Fruit fly (Drosophila melanogaster) whole organism, embryonic: ENCODE data around the gene Irc.
A peak's percentile ranks its signal among the peaks of the same experiment; 100 is the strongest.

ENCODE experiments used
- ATbp ChIP-seq: fragments of 200-800 bp; sonication (Bioruptor generic); optimal IDR thresholded peaks from 2 replicates; lab custom pipeline; 2017; ENCODE audit warnings: missing biosample characterization, mild to moderate bottlenecking, missing genetic modification characterization, missing genetic modification reagents
- Abd-B ChIP-seq: fragments of 200-800 bp; sonication (Bioruptor generic); optimal IDR thresholded peaks from 2 replicates; lab custom pipeline; 2018; ENCODE audit warnings: missing biosample characterization, mild to moderate bottlenecking, missing genetic modification characterization, moderate library complexity
- BtbVII ChIP-seq: fragments of 200-800 bp; sonication (Bioruptor generic); optimal IDR thresholded peaks from 3 replicates; lab custom pipeline; 2017; ENCODE audit warnings: missing biosample characterization, mild to moderate bottlenecking, missing genetic modification characterization
- CG10267 ChIP-seq: fragments of 200-800 bp; sonication (Bioruptor generic); optimal IDR thresholded peaks from 2 replicates; lab custom pipeline; 2018; ENCODE audit warnings: missing biosample characterization, mild to moderate bottlenecking, missing genetic modification characterization, moderate library complexity
- CG10565 ChIP-seq: fragments of 200-800 bp; sonication (Bioruptor generic); optimal IDR thresholded peaks from 3 replicates; lab custom pipeline; 2016; ENCODE audit warnings: missing biosample characterization, mild to moderate bottlenecking, missing genetic modification characterization
- CG10959 ChIP-seq: fragments of 200-800 bp; sonication (Bioruptor generic); IDR thresholded peaks from 2 replicates; pipeline ENCODE4 v1.3.6; 2022; ENCODE audit warnings: missing biosample characterization, missing genetic modification characterization
- CG11398 ChIP-seq: fragments of 200-800 bp; sonication (Bioruptor generic); optimal IDR thresholded peaks from 2 replicates; lab custom pipeline; 2016; ENCODE audit warnings: missing biosample characterization, missing genetic modification characterization
- CG1233 ChIP-seq: fragments of 200-800 bp; sonication (Bioruptor generic); optimal IDR thresholded peaks from 4 replicates; lab custom pipeline; 2018; ENCODE audit warnings: missing biosample characterization, mild to moderate bottlenecking, missing genetic modification characterization
- CG12769 ChIP-seq: fragments of 200-800 bp; sonication (Bioruptor generic); optimal IDR thresholded peaks from 2 replicates; lab custom pipeline; 2019; ENCODE audit warnings: missing biosample characterization, mild to moderate bottlenecking, missing genetic modification characterization, moderate library complexity
- CG12942 ChIP-seq: fragments of 200-800 bp; sonication (Bioruptor generic); optimal IDR thresholded peaks from 3 replicates; lab custom pipeline; 2016; ENCODE audit warnings: missing biosample characterization, missing genetic modification characterization
- CG14050 ChIP-seq: fragments of 200-800 bp; sonication (Bioruptor generic); IDR thresholded peaks from 3 replicates; pipeline ENCODE4 v1.3.6; 2022; ENCODE audit warnings: missing biosample characterization, missing genetic modification characterization
- CG14667 ChIP-seq: fragments of 200-800 bp; sonication (Bioruptor generic); IDR thresholded peaks from 2 replicates; pipeline ENCODE4 v1.3.6; 2022; ENCODE audit warnings: missing biosample characterization, missing genetic modification characterization
- CG14965 ChIP-seq: fragments of 200-800 bp; sonication (Bioruptor generic); optimal IDR thresholded peaks from 2 replicates; lab custom pipeline; 2016; ENCODE audit warnings: missing biosample characterization, missing genetic modification characterization, borderline replicate concordance
- CG16779 ChIP-seq: fragments of 200-800 bp; sonication (Bioruptor generic); IDR thresholded peaks from 2 replicates; pipeline ENCODE4 v1.3.6; 2022; ENCODE audit warnings: missing biosample characterization, missing genetic modification characterization
- CG4617 ChIP-seq: fragments of 200-800 bp; sonication (Bioruptor generic); optimal IDR thresholded peaks from 3 replicates; lab custom pipeline; 2016; ENCODE audit warnings: missing biosample characterization, missing genetic modification characterization, borderline replicate concordance
- CG6272 ChIP-seq: fragments of 200-800 bp; sonication (Bioruptor generic); IDR thresholded peaks from 2 replicates; pipeline ENCODE4 v1.3.6; 2022; ENCODE audit warnings: missing biosample characterization, missing genetic modification characterization
- CG7357 ChIP-seq: fragments of 200-800 bp; sonication (Bioruptor generic); IDR thresholded peaks from 3 replicates; pipeline ENCODE4 v1.3.6; 2022; ENCODE audit warnings: missing biosample characterization, missing genetic modification characterization
- CG7556 ChIP-seq: fragments of 200-800 bp; sonication (Bioruptor generic); optimal IDR thresholded peaks from 2 replicates; lab custom pipeline; 2017; ENCODE audit warnings: missing biosample characterization, mild to moderate bottlenecking, missing genetic modification characterization
- CG7987 ChIP-seq: fragments of 200-800 bp; sonication (Bioruptor generic); optimal IDR thresholded peaks from 2 replicates; lab custom pipeline; 2018; ENCODE audit warnings: missing biosample characterization, mild to moderate bottlenecking, missing genetic modification characterization, moderate library complexity
- D19B ChIP-seq: fragments of 200-800 bp; sonication (Bioruptor generic); optimal IDR thresholded peaks from 2 replicates; lab custom pipeline; 2017; ENCODE audit warnings: missing biosample characterization, mild to moderate bottlenecking, missing genetic modification characterization
- Eip74EF ChIP-seq, 2 experiments: fragments of 200-800 bp in 1 of 2; fragments of >200 bp in 1 of 2; sonication (Bioruptor generic) in 1 of 2; optimal IDR thresholded peaks; 2 replicates each; lab custom pipeline; 2017 to 2019; ENCODE audit warnings: missing biosample characterization in 2 of 2, missing genetic modification characterization in 2 of 2, mild to moderate bottlenecking in 1 of 2, moderate library complexity in 1 of 2
- Gug ChIP-seq: fragments of 200-800 bp; sonication (Bioruptor generic); IDR thresholded peaks from 4 replicates; pipeline ENCODE4 v1.3.6; 2022; ENCODE audit warnings: missing biosample characterization, missing genetic modification characterization
- HmgZ ChIP-seq: fragments of 200-800 bp; sonication (Bioruptor generic); optimal IDR thresholded peaks from 2 replicates; lab custom pipeline; 2018; ENCODE audit warnings: missing biosample characterization, mild to moderate bottlenecking, missing genetic modification characterization
- Hr51 ChIP-seq, 2 experiments: fragments of 200-800 bp; sonication (Bioruptor generic); optimal IDR thresholded peaks; 2 replicates in 1 of 2; 3 replicates in 1 of 2; lab custom pipeline; 2016 to 2018; ENCODE audit warnings: missing biosample characterization in 2 of 2, missing genetic modification characterization in 2 of 2, mild to moderate bottlenecking in 1 of 2, moderate library complexity in 1 of 2
- Xbp1 ChIP-seq: fragments of 200-800 bp; sonication (Bioruptor generic); optimal IDR thresholded peaks from 3 replicates; lab custom pipeline; 2016; ENCODE audit warnings: missing biosample characterization, mild to moderate bottlenecking, missing genetic modification characterization
- YL-1 ChIP-seq: fragments of 200-800 bp; sonication (Bioruptor generic); optimal IDR thresholded peaks from 3 replicates; lab custom pipeline; 2017; ENCODE audit warnings: missing biosample characterization, mild to moderate bottlenecking, missing genetic modification characterization
- ara ChIP-seq: fragments of 200-800 bp; sonication (Bioruptor generic); IDR thresholded peaks from 2 replicates; pipeline ENCODE4 v1.3.6; 2022; ENCODE audit warnings: missing biosample characterization, missing genetic modification characterization
- ato ChIP-seq: fragments of 200-800 bp; sonication (Bioruptor generic); IDR thresholded peaks from 2 replicates; pipeline ENCODE4 v1.3.6; 2022; ENCODE audit warnings: missing biosample characterization, missing genetic modification characterization; ENCODE audit not compliant: partially characterized antibody
- crp ChIP-seq, 2 experiments: fragments of 200-800 bp; sonication (Bioruptor generic); optimal IDR thresholded peaks; 2 replicates in 1 of 2; 3 replicates in 1 of 2; lab custom pipeline; 2017; ENCODE audit warnings: missing biosample characterization in 2 of 2, missing genetic modification characterization in 2 of 2, mild to moderate bottlenecking in 1 of 2, moderate library complexity in 1 of 2
- fd102C ChIP-seq: fragments of 200-800 bp; sonication (Bioruptor generic); optimal IDR thresholded peaks from 2 replicates; lab custom pipeline; 2018; ENCODE audit warnings: missing biosample characterization, mild to moderate bottlenecking, missing genetic modification characterization, moderate library complexity
- fru ChIP-seq: fragments of >200 bp; optimal IDR thresholded peaks from 2 replicates; lab custom pipeline; 2017
- grn ChIP-seq: fragments of 200-800 bp; sonication (Bioruptor generic); optimal IDR thresholded peaks from 3 replicates; lab custom pipeline; 2017; ENCODE audit warnings: missing biosample characterization, missing genetic modification characterization
- her ChIP-seq: fragments of 200-800 bp; sonication (Bioruptor generic); optimal IDR thresholded peaks from 2 replicates; lab custom pipeline; 2016; ENCODE audit warnings: missing biosample characterization, missing genetic modification characterization
- hkb ChIP-seq, 2 experiments: fragments of 200-800 bp in 1 of 2; fragments of >200 bp in 1 of 2; sonication (Bioruptor generic) in 1 of 2; IDR thresholded peaks in 1 of 2; optimal IDR thresholded peaks in 1 of 2; 2 replicates each; pipeline versions ENCODE4 v1.3.6 to Lab custom; 2017 to 2022; ENCODE audit warnings: missing biosample characterization in 1 of 2, missing genetic modification characterization in 1 of 2
- insv ChIP-seq, 2 experiments: fragments of 200-800 bp; sonication (Bioruptor generic); optimal IDR thresholded peaks; 3 replicates each; lab custom pipeline; 2016 to 2018; ENCODE audit warnings: missing biosample characterization in 2 of 2, missing genetic modification characterization in 2 of 2
- knrl ChIP-seq: fragments of 200-800 bp; sonication (Bioruptor generic); IDR thresholded peaks from 3 replicates; pipeline ENCODE4 v1.3.6; 2022; ENCODE audit warnings: missing biosample characterization, missing genetic modification characterization; ENCODE audit not compliant: partially characterized antibody
- nerfin-2 ChIP-seq: fragments of 200-800 bp; sonication (Bioruptor generic); IDR thresholded peaks from 2 replicates; pipeline ENCODE4 v1.3.6; 2022; ENCODE audit warnings: missing biosample characterization, missing genetic modification characterization; ENCODE audit not compliant: partially characterized antibody
- odd ChIP-seq: fragments of 200-800 bp; sonication (Bioruptor generic); optimal IDR thresholded peaks from 2 replicates; lab custom pipeline; 2017; ENCODE audit warnings: missing biosample characterization, mild to moderate bottlenecking, missing genetic modification characterization
- pita ChIP-seq: fragments of 200-800 bp; sonication (Bioruptor generic); optimal IDR thresholded peaks from 2 replicates; lab custom pipeline; 2017; ENCODE audit warnings: missing biosample characterization, mild to moderate bottlenecking, missing genetic modification characterization
- pnt ChIP-seq: fragments of 200-800 bp; sonication (Bioruptor generic); optimal IDR thresholded peaks from 3 replicates; lab custom pipeline; 2016; ENCODE audit warnings: missing biosample characterization, missing genetic modification characterization
- pzg ChIP-seq: fragments of 200-800 bp; sonication (Bioruptor generic); optimal IDR thresholded peaks from 3 replicates; lab custom pipeline; 2018; ENCODE audit warnings: missing biosample characterization, mild to moderate bottlenecking, missing genetic modification characterization, moderate library complexity
- ranshi ChIP-seq: fragments of 200-800 bp; sonication (Bioruptor generic); IDR thresholded peaks from 2 replicates; pipeline ENCODE4 v1.3.6; 2022; ENCODE audit warnings: missing biosample characterization, missing genetic modification characterization
- rib ChIP-seq: fragments of 200-800 bp; sonication (Bioruptor generic); IDR thresholded peaks from 2 replicates; pipeline ENCODE4 v1.3.6; 2022; ENCODE audit warnings: missing biosample characterization, missing genetic modification characterization
- seq ChIP-seq: fragments of 200-800 bp; sonication (Bioruptor generic); IDR thresholded peaks from 2 replicates; pipeline ENCODE4 v1.3.6; 2022; ENCODE audit warnings: missing biosample characterization, missing genetic modification characterization
- slbo ChIP-seq: fragments of 200-800 bp; sonication (Bioruptor generic); IDR thresholded peaks from 2 replicates; pipeline ENCODE4 v1.3.6; 2022; ENCODE audit warnings: missing biosample characterization, missing genetic modification characterization
- sqz ChIP-seq: fragments of 200-800 bp; sonication (Bioruptor generic); optimal IDR thresholded peaks from 3 replicates; lab custom pipeline; 2018; ENCODE audit warnings: missing biosample characterization, mild to moderate bottlenecking, missing genetic modification characterization
- sug ChIP-seq: fragments of 200-800 bp; optimal IDR thresholded peaks from 2 replicates; lab custom pipeline; 2019; ENCODE audit warnings: missing biosample characterization, mild to moderate bottlenecking, missing genetic modification characterization, moderate library complexity
- trh ChIP-seq: fragments of 200-800 bp; sonication (Bioruptor generic); optimal IDR thresholded peaks from 2 replicates; lab custom pipeline; 2016; ENCODE audit warnings: missing biosample characterization, missing genetic modification characterization

Irc gene

dm6 chr3R:17056183-17056904 is 53.7 kb downstream of the Irc start (continued):
- TF ChIP-seq Hr51 (GFP tag; optimal IDR thresholded peaks at IDR 0.05; lab: Kevin White, UChicago) (peak in 1 of 2 experiments; percentile 70), fru (no peak), HmgZ (tag; lab: Kevin White, UChicago) (peak; percentile 57), Xbp1 (GFP tag; lab: Kevin White, UChicago) (no peak), CG14667 (GFP tag; lab: Robert Waterston, UW) (0 out of 2 replicates have a peak, but pooled peaks have one; percentile 6), crp (GFP tag; optimal IDR thresholded peaks at IDR 0.05; lab: Kevin White, UChicago) (peak in 1 of 2 experiments; percentile 67), CG12769 (tag; lab: Kevin White, UChicago) (peak; percentile 97), hkb (optimal IDR thresholded peaks at IDR 0.05; lab: Kevin White, UChicago) (no peak), hkb (GFP tag; IDR thresholded peaks at IDR 0.05; lab: Robert Waterston, UW) (peak; percentile 29; the same call in 1 of the 2 replicates), ato (GFP tag; lab: Robert Waterston, UW) (no peak), Abd-B (peak; percentile 72), seq (GFP tag; lab: Robert Waterston, UW) (no peak), CG7556 (GFP tag; lab: Kevin White, UChicago) (no peak), CG10959 (no peak), nerfin-2 (GFP tag; lab: Robert Waterston, UW) (peak; percentile 25; the same call in 1 of the 2 replicates), sug (peak; percentile 87), pzg (GFP tag; lab: Kevin White, UChicago) (no peak), CG16779 (GFP tag; lab: Robert Waterston, UW) (no peak), grn (no peak), her (GFP tag; lab: Kevin White, UChicago) (no peak), CG6272 (no peak), ATbp (no peak), CG12942 (GFP tag; lab: Kevin White, UChicago) (no peak), BtbVII (GFP tag; lab: Kevin White, UChicago) (peak; percentile 82), ara (GFP tag; lab: Robert Waterston, UW) (no peak), fd102C (GFP tag; lab: Kevin White, UChicago) (no peak), CG4617 (no peak), odd (GFP tag; lab: Kevin White, UChicago) (peak; percentile 34), trh (GFP tag; lab: Kevin White, UChicago) (no peak), CG1233 (peak; percentile 16), pnt (GFP tag; lab: Kevin White, UChicago) (no peak), CG10267 (no peak), pita (no peak), YL-1 (no peak), CG7357 (GFP tag; lab: Robert Waterston, UW) (no peak), CG14965 (no peak), knrl (GFP tag; lab: Robert Waterston, UW) (no peak), D19B (GFP tag; lab: Kevin White, UChicago) (no peak), Gug (GFP tag; lab: Robert Waterston, UW) (no peak), insv (GFP tag; optimal IDR thresholded peaks at IDR 0.05; lab: Kevin White, UChicago) (no peak), CG10565 (no peak), ranshi (GFP tag; lab: Robert Waterston, UW) (no peak), CG14050 (GFP tag; lab: Robert Waterston, UW) (no peak), Eip74EF (GFP tag; optimal IDR thresholded peaks at IDR 0.05; lab: Kevin White, UChicago) (peak in 1 of 2 experiments; percentile 46), sqz (GFP tag; lab: Kevin White, UChicago) (peak; percentile 100), CG11398 (GFP tag; lab: Kevin White, UChicago) (no peak), rib (peak; percentile 76; the same call in 1 of the 2 replicates), CG7987 (GFP tag; lab: Kevin White, UChicago) (peak; percentile 34), slbo (peak; percentile 13; the same call in 1 of the 2 replicates)
